Worm (Caenorhabditis elegans) whole organism, L2 larva: Measurements from ENCODE around the gene F45D3.3.

Source experiments
- C34F6.9 ChIP-seq: fragments of 150-350 bp; optimal IDR thresholded peaks from 2 replicates; lab custom pipeline; 2014; ENCODE audit warnings: missing biosample characterization, missing genetic modification characterization
- F13H6.1 ChIP-seq: sonication (generic microtip); optimal IDR thresholded peaks from 2 replicates; lab custom pipeline; 2016; ENCODE audit warnings: missing genetic modification characterization, missing compliant biosample characterization
- R02D3.7 ChIP-seq: fragments of 150-350 bp; optimal IDR thresholded peaks from 2 replicates; lab custom pipeline; 2014; ENCODE audit warnings: missing biosample characterization, missing genetic modification characterization
- Y55F3AM.14 ChIP-seq: fragments of 200-800 bp; sonication (Bioruptor generic); optimal IDR thresholded peaks from 2 replicates; lab custom pipeline; 2018; ENCODE audit warnings: mild to moderate bottlenecking, missing genetic modification characterization, missing compliant biosample characterization
- ZK546.5 ChIP-seq: sonication (generic microtip); optimal IDR thresholded peaks from 2 replicates; lab custom pipeline; 2017; ENCODE audit warnings: missing biosample characterization, missing genetic modification characterization
- alr-1 ChIP-seq: fragments of 150-350 bp; optimal IDR thresholded peaks from 2 replicates; lab custom pipeline; 2014; ENCODE audit warnings: missing biosample characterization, missing genetic modification characterization
- aly-2 ChIP-seq: fragments of 150-350 bp; optimal IDR thresholded peaks from 2 replicates; lab custom pipeline; 2014; ENCODE audit warnings: missing biosample characterization, missing genetic modification characterization
- ama-1 ChIP-seq: fragments of 150-350 bp; optimal IDR thresholded peaks from 2 replicates; lab custom pipeline; 2018; ENCODE audit warnings: inconsistent platforms
- blmp-1 ChIP-seq: sonication (generic microtip); optimal IDR thresholded peaks from 2 replicates; lab custom pipeline; 2017; ENCODE audit warnings: missing genetic modification characterization, mild to moderate bottlenecking, missing compliant biosample characterization, antibody characterized with exemption, moderate library complexity; ENCODE audit not compliant: insufficient read depth
- ceh-82 ChIP-seq: fragments of 150-350 bp; optimal IDR thresholded peaks from 2 replicates; lab custom pipeline; 2014; ENCODE audit warnings: missing biosample characterization, missing genetic modification characterization
- crh-2 ChIP-seq: sonication (generic microtip); optimal IDR thresholded peaks from 2 replicates; lab custom pipeline; 2017; ENCODE audit warnings: missing biosample characterization, missing genetic modification characterization
- dmd-4 ChIP-seq: sonication (generic microtip); optimal IDR thresholded peaks from 2 replicates; lab custom pipeline; 2017; ENCODE audit warnings: missing biosample characterization, missing genetic modification characterization
- egl-27 ChIP-seq: sonication (generic microtip); optimal IDR thresholded peaks from 3 replicates; lab custom pipeline; 2017; ENCODE audit warnings: missing biosample characterization, missing genetic modification reagents, missing genetic modification characterization
- elt-1 ChIP-seq: fragments of 150-350 bp; optimal IDR thresholded peaks from 2 replicates; lab custom pipeline; 2014; ENCODE audit warnings: missing biosample characterization, missing genetic modification characterization
- fos-1 ChIP-seq: fragments of 150-350 bp; optimal IDR thresholded peaks from 2 replicates; lab custom pipeline; 2014; ENCODE audit warnings: missing biosample characterization, missing genetic modification characterization
- gmeb-1 ChIP-seq: fragments of 150-350 bp; optimal IDR thresholded peaks from 2 replicates; lab custom pipeline; 2014; ENCODE audit warnings: missing biosample characterization, missing genetic modification characterization
- lin-11 ChIP-seq: fragments of 150-350 bp; sonication (generic microtip); optimal IDR thresholded peaks from 2 replicates; lab custom pipeline; 2014; ENCODE audit warnings: missing biosample characterization, missing genetic modification characterization, inconsistent platforms, mixed read lengths
- lin-13 ChIP-seq: fragments of 150-350 bp; optimal IDR thresholded peaks from 2 replicates; lab custom pipeline; 2014; ENCODE audit warnings: missing biosample characterization, missing genetic modification reagents, missing genetic modification characterization
- lin-39 ChIP-seq: fragments of 150-350 bp; optimal IDR thresholded peaks from 2 replicates; lab custom pipeline; 2014; ENCODE audit warnings: missing biosample characterization, missing genetic modification reagents, missing genetic modification characterization
- lsy-2 ChIP-seq, 2 experiments: fragments of 150-350 bp in 1 of 2; sonication (generic microtip) in 1 of 2; optimal IDR thresholded peaks; 2 replicates each; lab custom pipeline; 2014 to 2017; ENCODE audit warnings: missing biosample characterization in 2 of 2, missing genetic modification characterization in 2 of 2
- mab-5 ChIP-seq: fragments of 150-350 bp; optimal IDR thresholded peaks from 2 replicates; lab custom pipeline; 2014; ENCODE audit warnings: missing biosample characterization, missing genetic modification characterization
- mbf-1 ChIP-seq: sonication (generic microtip); optimal IDR thresholded peaks from 2 replicates; lab custom pipeline; 2017; ENCODE audit warnings: missing biosample characterization, missing genetic modification characterization
- mdl-1 ChIP-seq, 2 experiments: fragments of 150-350 bp in 1 of 2; sonication (generic microtip) in 1 of 2; optimal IDR thresholded peaks; 2 replicates each; lab custom pipeline; 2017; ENCODE audit warnings: missing biosample characterization in 2 of 2, missing genetic modification characterization in 2 of 2
- nhr-10 ChIP-seq: sonication (generic microtip); optimal IDR thresholded peaks from 2 replicates; lab custom pipeline; 2017; ENCODE audit warnings: missing biosample characterization, missing genetic modification characterization
- nhr-11 ChIP-seq: fragments of 150-350 bp; optimal IDR thresholded peaks from 2 replicates; lab custom pipeline; 2014; ENCODE audit warnings: missing biosample characterization, missing genetic modification characterization
- nhr-12 ChIP-seq: fragments of 150-350 bp; optimal IDR thresholded peaks from 2 replicates; lab custom pipeline; 2014; ENCODE audit warnings: missing biosample characterization, missing genetic modification characterization
- nhr-129 ChIP-seq: fragments of 150-350 bp; optimal IDR thresholded peaks from 2 replicates; lab custom pipeline; 2014; ENCODE audit warnings: missing biosample characterization, missing genetic modification characterization
- nhr-21 ChIP-seq: fragments of 150-350 bp; optimal IDR thresholded peaks from 2 replicates; lab custom pipeline; 2014; ENCODE audit warnings: missing biosample characterization, missing genetic modification characterization
- nhr-23 ChIP-seq: fragments of 150-350 bp; optimal IDR thresholded peaks from 2 replicates; lab custom pipeline; 2014; ENCODE audit warnings: missing biosample characterization, missing genetic modification reagents, missing genetic modification characterization
- nhr-237 ChIP-seq: fragments of 150-350 bp; optimal IDR thresholded peaks from 2 replicates; lab custom pipeline; 2014; ENCODE audit warnings: missing biosample characterization, missing genetic modification characterization
- nhr-25 ChIP-seq: fragments of 150-350 bp; sonication (generic microtip); optimal IDR thresholded peaks from 3 replicates; lab custom pipeline; 2014; ENCODE audit warnings: missing biosample characterization, missing genetic modification characterization
- nhr-77 ChIP-seq: fragments of 150-350 bp; optimal IDR thresholded peaks from 2 replicates; lab custom pipeline; 2014; ENCODE audit warnings: missing biosample characterization, missing genetic modification characterization
- peb-1 ChIP-seq: fragments of 150-350 bp; optimal IDR thresholded peaks from 2 replicates; lab custom pipeline; 2014; ENCODE audit warnings: missing biosample characterization, missing genetic modification characterization
- sem-4 ChIP-seq: fragments of 150-350 bp; optimal IDR thresholded peaks from 2 replicates; lab custom pipeline; 2014; ENCODE audit warnings: missing biosample characterization, missing genetic modification reagents, missing genetic modification characterization
- skn-1 ChIP-seq: sonication (generic microtip); optimal IDR thresholded peaks from 2 replicates; lab custom pipeline; 2017; ENCODE audit warnings: missing biosample characterization, missing genetic modification characterization
- sma-3 ChIP-seq: sonication (generic microtip); optimal IDR thresholded peaks from 2 replicates; lab custom pipeline; 2016; ENCODE audit warnings: missing genetic modification reagents, missing genetic modification characterization, missing compliant biosample characterization
- sma-9 ChIP-seq, 2 experiments: fragments of 150-350 bp in 1 of 2; sonication (generic microtip) in 1 of 2; optimal IDR thresholded peaks; 2 replicates each; lab custom pipeline; 2014 to 2016; ENCODE audit warnings: missing genetic modification characterization in 2 of 2, mild to moderate bottlenecking in 1 of 2, missing biosample characterization in 1 of 2, missing compliant biosample characterization in 1 of 2, missing genetic modification reagents in 1 of 2, moderate library complexity in 1 of 2
- snpc-4 ChIP-seq: fragments of 150-350 bp; optimal IDR thresholded peaks from 2 replicates; lab custom pipeline; 2014; ENCODE audit warnings: missing biosample characterization, missing genetic modification characterization
- unc-39 ChIP-seq: fragments of 150-350 bp; optimal IDR thresholded peaks from 2 replicates; lab custom pipeline; 2014; ENCODE audit warnings: missing biosample characterization, missing genetic modification characterization
- unc-55 ChIP-seq: fragments of 150-350 bp; sonication (generic microtip); optimal IDR thresholded peaks from 3 replicates; lab custom pipeline; 2014; ENCODE audit warnings: missing biosample characterization, missing genetic modification reagents, missing genetic modification characterization
- unc-62 ChIP-seq: fragments of 150-350 bp; optimal IDR thresholded peaks from 2 replicates; lab custom pipeline; 2014; ENCODE audit warnings: missing biosample characterization, missing genetic modification reagents, missing genetic modification characterization
- zag-1 ChIP-seq: fragments of 150-350 bp; optimal IDR thresholded peaks from 2 replicates; lab custom pipeline; 2014; ENCODE audit warnings: missing biosample characterization, missing genetic modification characterization
- ztf-1 ChIP-seq: fragments of 200-800 bp; sonication (Bioruptor generic); conservative IDR thresholded peaks from 2 replicates; pipeline ENCODE4 v1.3.6; 2022; ENCODE audit warnings: missing genetic modification characterization, missing compliant biosample characterization
- ztf-4 ChIP-seq: fragments of 150-350 bp; optimal IDR thresholded peaks from 2 replicates; lab custom pipeline; 2014; ENCODE audit warnings: missing biosample characterization, missing genetic modification characterization

The F45D3.3 gene

ce11 chrV:12556904-12557303 is 6.7 kb upstream of the F45D3.3 start:
- TF ChIP-seq sma-3 (GFP tag; lab: Kevin White, UChicago), result peak; percentile 32
- no peak for TF ChIP-seq peb-1 (tag; lab: Kevin White, UChicago)
- no peak for TF ChIP-seq nhr-10
- no peak for TF ChIP-seq elt-1
- TF ChIP-seq ztf-1 (GFP tag; lab: Robert Waterston, UW), result no peak
- TF ChIP-seq gmeb-1, result peak; percentile 8
- no peak for TF ChIP-seq lin-39
- TF ChIP-seq snpc-4, result no peak
- TF ChIP-seq unc-55 (GFP tag; lab: Kevin White, UChicago), result no peak
- peak; percentile 70 for TF ChIP-seq nhr-21
- no peak for TF ChIP-seq crh-2 (tag; lab: Kevin White, UChicago)
- peak; percentile 41 for TF ChIP-seq sma-9 (GFP tag; optimal IDR thresholded peaks at IDR 0.05; lab: Kevin White, UChicago)
- TF ChIP-seq sma-9 (tag; optimal IDR thresholded peaks at IDR 0.05; lab: Kevin White, UChicago), result no peak
- TF ChIP-seq fos-1 (tag; lab: Kevin White, UChicago), result no peak
- no peak for TF ChIP-seq nhr-11 (tag; lab: Kevin White, UChicago)
- peak; percentile 10 for TF ChIP-seq ama-1 (lab: Kevin White, UChicago)
- TF ChIP-seq, all 48 proteins: peak for 5

ce11 chrV:12555872-12556271 is 5.7 kb upstream of the F45D3.3 start:
- peak; percentile 47 for TF ChIP-seq nhr-129 (tag; lab: Kevin White, UChicago)
- TF ChIP-seq lin-13 (GFP tag; lab: Kevin White, UChicago), result no peak
- TF ChIP-seq alr-1, result no peak
- peak; percentile 24 for TF ChIP-seq ama-1 (lab: Kevin White, UChicago)
- no peak for TF ChIP-seq nhr-77 (tag; lab: Kevin White, UChicago)
- no peak for TF ChIP-seq mbf-1 (tag; lab: Kevin White, UChicago)
- TF ChIP-seq sma-9 (GFP tag; optimal IDR thresholded peaks at IDR 0.05; lab: Kevin White, UChicago), result peak; percentile 51
- no peak for TF ChIP-seq sma-9 (tag; optimal IDR thresholded peaks at IDR 0.05; lab: Kevin White, UChicago)
- TF ChIP-seq ztf-4 (tag; lab: Kevin White, UChicago), result no peak
- no peak for TF ChIP-seq nhr-11 (tag; lab: Kevin White, UChicago)
- TF ChIP-seq dmd-4 (tag; lab: Kevin White, UChicago), result no peak
- peak; percentile 78 for TF ChIP-seq sma-3 (GFP tag; lab: Kevin White, UChicago)
- no peak for TF ChIP-seq zag-1 (tag; lab: Kevin White, UChicago)
- peak; percentile 13 for TF ChIP-seq gmeb-1
- TF ChIP-seq F13H6.1 (tag; lab: Kevin White, UChicago), result no peak
- TF ChIP-seq nhr-21, result peak; percentile 58
- peak; percentile 38 for TF ChIP-seq blmp-1 (tag; lab: Kevin White, UChicago)
- no peak for TF ChIP-seq sem-4 (tag; lab: Kevin White, UChicago)
- no peak for TF ChIP-seq lin-39
- no peak for TF ChIP-seq nhr-12 (tag; lab: Kevin White, UChicago)
- TF ChIP-seq nhr-237 (tag; lab: Kevin White, UChicago), result no peak
- TF ChIP-seq elt-1, result no peak
- TF ChIP-seq lin-11 (tag; lab: Kevin White, UChicago), result no peak
- no peak for TF ChIP-seq mab-5 (tag; lab: Kevin White, UChicago)
- no peak for TF ChIP-seq nhr-23 (tag; lab: Kevin White, UChicago)

DNA sequence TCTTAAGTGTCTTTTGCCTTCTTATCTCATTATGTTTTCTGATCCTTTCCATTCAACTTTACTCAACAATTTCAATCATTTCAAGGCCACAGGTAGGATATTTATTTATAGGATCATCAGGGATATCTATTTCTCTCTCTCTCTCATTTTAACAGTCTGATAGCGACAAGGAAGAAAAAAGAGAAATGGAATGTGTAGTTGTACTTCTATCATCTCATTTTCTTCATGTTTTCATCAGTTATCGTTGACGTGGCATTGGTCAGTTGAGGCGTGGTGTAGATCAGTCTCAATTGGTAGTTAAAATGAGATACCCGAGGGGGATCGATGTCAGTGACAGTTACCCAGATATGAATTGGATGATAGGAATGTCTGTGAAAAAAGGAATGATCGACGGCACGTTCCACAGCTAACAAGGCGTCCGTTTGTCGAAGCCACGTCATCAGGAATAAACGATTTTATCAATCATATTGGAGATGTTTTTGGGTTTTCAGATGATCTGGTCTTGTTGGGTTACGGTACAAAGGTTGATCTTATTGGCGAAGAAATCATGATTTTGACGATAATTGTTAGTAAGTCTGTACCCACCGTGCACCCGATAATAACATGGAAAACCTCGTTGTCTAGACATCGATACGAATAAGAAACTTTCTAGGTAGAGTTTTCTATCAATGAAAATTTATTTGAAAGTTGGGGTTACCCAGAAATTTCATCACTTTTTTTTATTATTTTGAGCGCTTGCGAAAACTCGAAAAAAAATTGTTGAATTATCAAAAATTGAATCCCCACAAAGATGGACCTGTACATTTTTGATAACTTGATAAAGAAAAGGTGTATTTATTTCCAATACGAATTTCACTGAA is 4.2 kb upstream of the F45D3.3 start:
- TF ChIP-seq mab-5 (tag; lab: Kevin White, UChicago), result no peak
- no peak for TF ChIP-seq ztf-4 (tag; lab: Kevin White, UChicago)
- TF ChIP-seq unc-55 (GFP tag; lab: Kevin White, UChicago), result no peak
- no peak for TF ChIP-seq nhr-11 (tag; lab: Kevin White, UChicago)
- no peak for TF ChIP-seq F13H6.1 (tag; lab: Kevin White, UChicago)
- no peak for TF ChIP-seq mdl-1 (tag; optimal IDR thresholded peaks at IDR 0.05; lab: Kevin White, UChicago)
- peak; percentile 80 for TF ChIP-seq sma-3 (GFP tag; lab: Kevin White, UChicago)
- no peak for TF ChIP-seq nhr-237 (tag; lab: Kevin White, UChicago)
- no peak for TF ChIP-seq skn-1 (tag; lab: Kevin White, UChicago)
- peak; percentile 85 for TF ChIP-seq blmp-1 (tag; lab: Kevin White, UChicago)
- TF ChIP-seq lsy-2 (tag; optimal IDR thresholded peaks at IDR 0.05; lab: Kevin White, UChicago), result no peak
- TF ChIP-seq R02D3.7 (tag; lab: Kevin White, UChicago), result no peak
- no peak for TF ChIP-seq ztf-1 (GFP tag; lab: Robert Waterston, UW)
- TF ChIP-seq lin-11 (tag; lab: Kevin White, UChicago), result no peak
- peak; percentile 39 for TF ChIP-seq gmeb-1
- no peak for TF ChIP-seq nhr-10
- no peak for TF ChIP-seq unc-62 (GFP tag; lab: Kevin White, UChicago)
- peak; percentile 81 for TF ChIP-seq nhr-21
- TF ChIP-seq nhr-23 (tag; lab: Kevin White, UChicago), result no peak
- no peak for TF ChIP-seq ceh-82 (tag; lab: Kevin White, UChicago)
- TF ChIP-seq ZK546.5 (tag; lab: Kevin White, UChicago), result no peak
- no peak for TF ChIP-seq unc-39 (tag; lab: Kevin White, UChicago)
- TF ChIP-seq nhr-12 (tag; lab: Kevin White, UChicago), result no peak
- peak; percentile 82 for TF ChIP-seq sma-9 (GFP tag; optimal IDR thresholded peaks at IDR 0.05; lab: Kevin White, UChicago)
- no peak for TF ChIP-seq sma-9 (tag; optimal IDR thresholded peaks at IDR 0.05; lab: Kevin White, UChicago)
- peak; percentile 15 for TF ChIP-seq fos-1 (tag; lab: Kevin White, UChicago)
- TF ChIP-seq crh-2 (tag; lab: Kevin White, UChicago), result peak; percentile 93
- TF ChIP-seq egl-27, result peak; percentile 83
- TF ChIP-seq peb-1 (tag; lab: Kevin White, UChicago), result no peak
- no peak for TF ChIP-seq C34F6.9
- no peak for TF ChIP-seq aly-2 (tag; lab: Kevin White, UChicago)
- no peak for TF ChIP-seq Y55F3AM.14 (GFP tag; lab: Kevin White, UChicago)
- TF ChIP-seq nhr-129 (tag; lab: Kevin White, UChicago), result peak; percentile 34
- peak; percentile 76 for TF ChIP-seq nhr-25
